Fruit fly (Drosophila melanogaster) whole organism, embryonic: ENCODE data around the gene CG32276.

Experiments used
- CG10431 ChIP-seq: fragments of 200-800 bp; sonication (Bioruptor generic); optimal IDR thresholded peaks from 3 replicates; lab custom pipeline; 2018; ENCODE audit warnings: missing biosample characterization, mild to moderate bottlenecking, missing genetic modification characterization
- CG11398 ChIP-seq: fragments of 200-800 bp; sonication (Bioruptor generic); optimal IDR thresholded peaks from 2 replicates; lab custom pipeline; 2016; ENCODE audit warnings: missing biosample characterization, missing genetic modification characterization
- CG11696 ChIP-seq: fragments of 200-800 bp; sonication (Bioruptor generic); IDR thresholded peaks from 2 replicates; pipeline ENCODE4 v1.3.6; 2022; ENCODE audit warnings: missing biosample characterization, missing genetic modification characterization
- CG13624 ChIP-seq: fragments of 200-800 bp; sonication (Bioruptor generic); optimal IDR thresholded peaks from 2 replicates; lab custom pipeline; 2016; ENCODE audit warnings: missing biosample characterization, missing genetic modification characterization
- CG15011 ChIP-seq: fragments of 200-800 bp; sonication (Bioruptor generic); optimal IDR thresholded peaks from 3 replicates; lab custom pipeline; 2018; ENCODE audit warnings: missing biosample characterization, mild to moderate bottlenecking, missing genetic modification characterization
- CG17385 ChIP-seq: fragments of 200-800 bp; sonication (Bioruptor generic); optimal IDR thresholded peaks from 3 replicates; lab custom pipeline; 2018; ENCODE audit warnings: missing biosample characterization, mild to moderate bottlenecking, missing genetic modification characterization
- CG17802 ChIP-seq: fragments of 200-800 bp; sonication (Bioruptor generic); optimal IDR thresholded peaks from 2 replicates; lab custom pipeline; 2018; ENCODE audit warnings: missing biosample characterization, mild to moderate bottlenecking, missing genetic modification characterization, moderate library complexity
- CG18599 ChIP-seq: fragments of 200-800 bp; sonication (Bioruptor generic); optimal IDR thresholded peaks from 3 replicates; lab custom pipeline; 2017; ENCODE audit warnings: missing biosample characterization, missing genetic modification characterization, mild to moderate bottlenecking, moderate library complexity, missing genetic modification reagents
- CG2120 ChIP-seq: fragments of 200-800 bp; sonication (Bioruptor generic); optimal IDR thresholded peaks from 3 replicates; lab custom pipeline; 2016; ENCODE audit warnings: missing biosample characterization, missing genetic modification characterization
- CG2129 ChIP-seq: fragments of 200-800 bp; sonication (Bioruptor generic); IDR thresholded peaks from 2 replicates; pipeline ENCODE4 v1.3.6; 2022; ENCODE audit warnings: missing biosample characterization, missing genetic modification characterization; ENCODE audit not compliant: partially characterized antibody
- CG2712 ChIP-seq: fragments of 200-800 bp; optimal IDR thresholded peaks from 3 replicates; lab custom pipeline; 2019; ENCODE audit warnings: missing biosample characterization, mild to moderate bottlenecking, missing genetic modification characterization, moderate library complexity
- CG31224 ChIP-seq: fragments of 200-800 bp; sonication (Bioruptor generic); IDR thresholded peaks from 2 replicates; pipeline ENCODE4 v1.3.6; 2022; ENCODE audit warnings: missing biosample characterization, missing genetic modification characterization
- CG32532 ChIP-seq: fragments of 200-800 bp; sonication (Bioruptor generic); IDR thresholded peaks from 2 replicates; pipeline ENCODE4 v1.3.6; 2022; ENCODE audit warnings: missing biosample characterization, missing genetic modification characterization
- CG3838 ChIP-seq: fragments of 200-800 bp; sonication (Bioruptor generic); optimal IDR thresholded peaks from 3 replicates; lab custom pipeline; 2016; ENCODE audit warnings: missing biosample characterization, missing genetic modification characterization
- CG6854 ChIP-seq: fragments of 200-800 bp; sonication (Bioruptor generic); optimal IDR thresholded peaks from 3 replicates; lab custom pipeline; 2017; ENCODE audit warnings: missing biosample characterization, mild to moderate bottlenecking, missing genetic modification characterization
- CG7271 ChIP-seq: fragments of 200-800 bp; sonication (Bioruptor generic); optimal IDR thresholded peaks from 2 replicates; lab custom pipeline; 2018; ENCODE audit warnings: missing biosample characterization, mild to moderate bottlenecking, missing genetic modification characterization, moderate library complexity
- CG7987 ChIP-seq: fragments of 200-800 bp; sonication (Bioruptor generic); optimal IDR thresholded peaks from 2 replicates; lab custom pipeline; 2018; ENCODE audit warnings: missing biosample characterization, mild to moderate bottlenecking, missing genetic modification characterization, moderate library complexity
- D19A ChIP-seq: fragments of 200-800 bp; optimal IDR thresholded peaks from 3 replicates; lab custom pipeline; 2019; ENCODE audit warnings: missing biosample characterization, mild to moderate bottlenecking, missing genetic modification characterization, moderate library complexity
- D19B ChIP-seq: fragments of 200-800 bp; sonication (Bioruptor generic); optimal IDR thresholded peaks from 2 replicates; lab custom pipeline; 2017; ENCODE audit warnings: missing biosample characterization, mild to moderate bottlenecking, missing genetic modification characterization
- Dbx ChIP-seq: fragments of 200-800 bp; sonication (Bioruptor generic); IDR thresholded peaks from 3 replicates; pipeline ENCODE4 v1.3.6; 2022; ENCODE audit warnings: missing biosample characterization, missing genetic modification characterization
- Dip2 ChIP-seq: fragments of 200-800 bp; sonication (Bioruptor generic); IDR thresholded peaks from 2 replicates; pipeline ENCODE4 v1.3.6; 2022; ENCODE audit warnings: missing biosample characterization, missing genetic modification characterization
- Dip3 ChIP-seq: fragments of 200-800 bp; sonication (Bioruptor generic); optimal IDR thresholded peaks from 3 replicates; lab custom pipeline; 2016; ENCODE audit warnings: missing biosample characterization, missing genetic modification characterization
- Doc2 ChIP-seq: fragments of 200-800 bp; sonication (Bioruptor generic); IDR thresholded peaks from 2 replicates; pipeline ENCODE4 v1.3.6; 2022; ENCODE audit warnings: missing biosample characterization, missing genetic modification characterization
- E2f1 ChIP-seq: fragments of 200-800 bp; sonication (Bioruptor generic); IDR thresholded peaks from 2 replicates; pipeline ENCODE4 v1.3.6; 2022; ENCODE audit warnings: missing biosample characterization, missing genetic modification characterization
- Fer1 ChIP-seq: fragments of 200-800 bp; sonication (Bioruptor generic); optimal IDR thresholded peaks from 2 replicates; lab custom pipeline; 2017; ENCODE audit warnings: missing biosample characterization, mild to moderate bottlenecking, missing genetic modification characterization
- HHEX ChIP-seq: fragments of 200-800 bp; sonication (Bioruptor generic); optimal IDR thresholded peaks from 3 replicates; lab custom pipeline; 2017; ENCODE audit warnings: missing biosample characterization, mild to moderate bottlenecking, missing genetic modification characterization, missing genetic modification reagents
- HLH4C ChIP-seq: fragments of 200-800 bp; sonication (Bioruptor generic); IDR thresholded peaks from 3 replicates; pipeline ENCODE4 v1.3.6; 2022; ENCODE audit warnings: missing biosample characterization, missing genetic modification characterization; ENCODE audit not compliant: partially characterized antibody
- MESR4 ChIP-seq: fragments of 200-800 bp; sonication (Bioruptor generic); optimal IDR thresholded peaks from 2 replicates; lab custom pipeline; 2018; ENCODE audit warnings: missing biosample characterization, mild to moderate bottlenecking, missing genetic modification characterization, moderate library complexity
- Scr ChIP-seq: fragments of 200-800 bp; sonication (Bioruptor generic); IDR thresholded peaks from 2 replicates; pipeline ENCODE4 v1.3.6; 2022; ENCODE audit warnings: missing biosample characterization, missing genetic modification characterization; ENCODE audit not compliant: partially characterized antibody
- Sry-δ ChIP-seq: fragments of 200-800 bp; sonication (Bioruptor generic); optimal IDR thresholded peaks from 2 replicates; lab custom pipeline; 2016; ENCODE audit warnings: missing biosample characterization, missing genetic modification characterization
- Trl ChIP-seq, 3 experiments: fragments of >200 bp in 2 of 3; fragments of 200-800 bp in 1 of 3; sonication (Bioruptor generic) in 1 of 3; optimal IDR thresholded peaks; 2 replicates in 1 of 3; 3 replicates in 2 of 3; lab custom pipeline; 2016 to 2017; ENCODE audit warnings: missing biosample characterization in 1 of 3, missing genetic modification characterization in 1 of 3
- Xrp1 ChIP-seq: fragments of 200-800 bp; sonication (Bioruptor generic); IDR thresholded peaks from 2 replicates; pipeline ENCODE4 v1.3.6; 2022; ENCODE audit warnings: missing biosample characterization, missing genetic modification characterization
- YL-1 ChIP-seq: fragments of 200-800 bp; sonication (Bioruptor generic); optimal IDR thresholded peaks from 3 replicates; lab custom pipeline; 2017; ENCODE audit warnings: missing biosample characterization, mild to moderate bottlenecking, missing genetic modification characterization
- ac ChIP-seq: fragments of 200-800 bp; sonication (Bioruptor generic); optimal IDR thresholded peaks from 3 replicates; lab custom pipeline; 2017; ENCODE audit warnings: missing biosample characterization, mild to moderate bottlenecking, missing genetic modification characterization
- ato ChIP-seq: fragments of 200-800 bp; sonication (Bioruptor generic); IDR thresholded peaks from 2 replicates; pipeline ENCODE4 v1.3.6; 2022; ENCODE audit warnings: missing biosample characterization, missing genetic modification characterization; ENCODE audit not compliant: partially characterized antibody
- bowl ChIP-seq: fragments of 200-800 bp; sonication (Bioruptor generic); IDR thresholded peaks from 2 replicates; pipeline ENCODE4 v1.3.6; 2022; ENCODE audit warnings: missing biosample characterization, missing genetic modification characterization
- br ChIP-seq: fragments of >200 bp; optimal IDR thresholded peaks from 2 replicates; lab custom pipeline; 2017
- croc ChIP-seq: fragments of 200-800 bp; sonication (Bioruptor generic); conservative IDR thresholded peaks from 3 replicates; pipeline ENCODE4 v1.3.6; 2022; ENCODE audit warnings: missing biosample characterization, missing genetic modification characterization
- crp ChIP-seq, 2 experiments: fragments of 200-800 bp; sonication (Bioruptor generic); optimal IDR thresholded peaks; 2 replicates in 1 of 2; 3 replicates in 1 of 2; lab custom pipeline; 2017; ENCODE audit warnings: missing biosample characterization in 2 of 2, missing genetic modification characterization in 2 of 2, mild to moderate bottlenecking in 1 of 2, moderate library complexity in 1 of 2
- disco-r ChIP-seq: fragments of 200-800 bp; sonication (Bioruptor generic); optimal IDR thresholded peaks from 2 replicates; lab custom pipeline; 2016; ENCODE audit warnings: missing biosample characterization, missing genetic modification characterization
- dmrt11E ChIP-seq: fragments of 200-800 bp; sonication (Bioruptor generic); optimal IDR thresholded peaks from 3 replicates; lab custom pipeline; 2018; ENCODE audit warnings: missing biosample characterization, mild to moderate bottlenecking, missing genetic modification characterization, moderate library complexity
- fd3F ChIP-seq: fragments of 200-800 bp; sonication (Bioruptor generic); optimal IDR thresholded peaks from 2 replicates; lab custom pipeline; 2018; ENCODE audit warnings: missing biosample characterization, mild to moderate bottlenecking, missing genetic modification characterization, moderate library complexity
- fru ChIP-seq: fragments of >200 bp; optimal IDR thresholded peaks from 2 replicates; lab custom pipeline; 2017
- jumu ChIP-seq: fragments of 200-800 bp; sonication (Bioruptor generic); optimal IDR thresholded peaks from 3 replicates; lab custom pipeline; 2016; ENCODE audit warnings: missing biosample characterization, missing genetic modification characterization
- nom ChIP-seq: fragments of 200-800 bp; sonication (Bioruptor generic); optimal IDR thresholded peaks from 2 replicates; lab custom pipeline; 2017; ENCODE audit warnings: missing biosample characterization, missing genetic modification characterization, mild to moderate bottlenecking, moderate library complexity, missing genetic modification reagents
- phol ChIP-seq: fragments of 200-800 bp; sonication (Bioruptor generic); optimal IDR thresholded peaks from 3 replicates; lab custom pipeline; 2018; ENCODE audit warnings: missing biosample characterization, mild to moderate bottlenecking, missing genetic modification characterization, moderate library complexity
- pzg ChIP-seq: fragments of 200-800 bp; sonication (Bioruptor generic); optimal IDR thresholded peaks from 3 replicates; lab custom pipeline; 2018; ENCODE audit warnings: missing biosample characterization, mild to moderate bottlenecking, missing genetic modification characterization, moderate library complexity
- seq ChIP-seq: fragments of 200-800 bp; sonication (Bioruptor generic); IDR thresholded peaks from 2 replicates; pipeline ENCODE4 v1.3.6; 2022; ENCODE audit warnings: missing biosample characterization, missing genetic modification characterization
- twi ChIP-seq: fragments of 200-800 bp; optimal IDR thresholded peaks from 2 replicates; lab custom pipeline; 2019; ENCODE audit warnings: missing biosample characterization, mild to moderate bottlenecking, missing genetic modification characterization, moderate library complexity
- vvl ChIP-seq: fragments of 200-800 bp; sonication (Bioruptor generic); IDR thresholded peaks from 2 replicates; pipeline ENCODE4 v1.3.6; 2022; ENCODE audit warnings: missing biosample characterization, missing genetic modification characterization
- yki ChIP-seq: fragments of >200 bp; optimal IDR thresholded peaks from 3 replicates; lab custom pipeline; 2018

Gene CG32276

dm6 chr3L:3197464-3197863 is 1.4 kb downstream of the CG32276 start, which contains the start of gene CG14966:
CG14966 (minus strand) TSS chr3L:3197631.
- TF ChIP-seq CG6854 (GFP tag; lab: Kevin White, UChicago) (no peak), CG13624 (GFP tag; lab: Kevin White, UChicago) (peak; percentile 54), CG15011 (GFP tag; lab: Kevin White, UChicago) (no peak), seq (GFP tag; lab: Robert Waterston, UW) (no peak), CG31224 (GFP tag; lab: Robert Waterston, UW) (no peak), Dip3 (GFP tag; lab: Kevin White, UChicago) (no peak), Xrp1 (GFP tag; lab: Robert Waterston, UW) (no peak), jumu (GFP tag; lab: Kevin White, UChicago) (peak; percentile 9), CG17802 (tag; lab: Kevin White, UChicago) (no peak), YL-1 (peak; percentile 79), CG11696 (GFP tag; lab: Robert Waterston, UW) (no peak), yki (lab: Kevin White, UChicago) (no peak), Dip2 (GFP tag; lab: Robert Waterston, UW) (no peak), fru (lab: Kevin White, UChicago) (no peak), CG17385 (GFP tag; lab: Kevin White, UChicago) (no peak), CG18599 (GFP tag; lab: Kevin White, UChicago) (peak; percentile 22), E2f1 (GFP tag; lab: Robert Waterston, UW) (no peak), phol (tag; lab: Kevin White, UChicago) (peak; percentile 35), Sry-δ (peak; percentile 96), crp (GFP tag; optimal IDR thresholded peaks at IDR 0.05; lab: Kevin White, UChicago) (peak; percentile 84 to 98), CG10431 (GFP tag; lab: Kevin White, UChicago) (peak; percentile 89), CG7271 (tag; lab: Kevin White, UChicago) (no peak), Dbx (GFP tag; lab: Robert Waterston, UW) (peak; percentile 57; the same call in 2 of the 3 replicates), D19B (no peak), Fer1 (GFP tag; lab: Kevin White, UChicago) (peak; percentile 31), ac (GFP tag; lab: Kevin White, UChicago) (no peak), CG2712 (peak; percentile 44), twi (no peak), CG11398 (GFP tag; lab: Kevin White, UChicago) (no peak), nom (peak; percentile 33), D19A (tag; lab: Kevin White, UChicago) (no peak), ato (peak; percentile 56), pzg (GFP tag; lab: Kevin White, UChicago) (peak; percentile 89), MESR4 (peak; percentile 62), HHEX (GFP tag; lab: Kevin White, UChicago) (no peak), croc (GFP tag; lab: Robert Waterston, UW) (no peak), CG3838 (GFP tag; lab: Kevin White, UChicago) (no peak), bowl (GFP tag; lab: Robert Waterston, UW) (no peak), CG7987 (GFP tag; lab: Kevin White, UChicago) (peak; percentile 2), vvl (peak; percentile 40; the same call in 1 of the 2 replicates), CG2129 (peak; percentile 80), CG2120 (peak; percentile 66), Trl (optimal IDR thresholded peaks at IDR 0.05; lab: Kevin White, UChicago) (no peak), Trl (GFP tag; optimal IDR thresholded peaks at IDR 0.05; lab: Kevin White, UChicago) (no peak), CG32532 (GFP tag; lab: Robert Waterston, UW) (peak; percentile 68), br (no peak), fd3F (no peak), Scr (GFP tag; lab: Robert Waterston, UW) (peak; percentile 89), HLH4C (peak; percentile 76), dmrt11E (tag; lab: Kevin White, UChicago) (no peak), disco-r (GFP tag; lab: Kevin White, UChicago) (no peak), Doc2 (GFP tag; lab: Robert Waterston, UW) (no peak)
